Worm (Caenorhabditis elegans) whole organism, midembryonic: ENCODE measurements around the gene F16G10.13.

Experiments used
- T22C8.4 ChIP-seq: fragments of 200-800 bp; sonication (Bioruptor generic); IDR thresholded peaks from 2 replicates; pipeline ENCODE4 v1.3.6; 2022; ENCODE audit warnings: missing genetic modification characterization, missing compliant biosample characterization
- cog-1 ChIP-seq: sonication (generic microtip); optimal IDR thresholded peaks from 2 replicates; lab custom pipeline; 2016; ENCODE audit warnings: missing genetic modification characterization, missing compliant biosample characterization
- flt-1 ChIP-seq: fragments of 200-800 bp; sonication (Bioruptor generic); IDR thresholded peaks from 2 replicates; pipeline ENCODE4 v1.3.6; 2022; ENCODE audit warnings: missing genetic modification characterization, missing compliant biosample characterization
- klf-2 ChIP-seq: fragments of 200-800 bp; sonication (Bioruptor generic); conservative IDR thresholded peaks from 2 replicates; pipeline ENCODE4 v1.3.6; 2022; ENCODE audit warnings: missing genetic modification reagents, missing genetic modification characterization, missing compliant biosample characterization
- med-1 ChIP-seq: sonication (generic microtip); optimal IDR thresholded peaks from 2 replicates; lab custom pipeline; 2017; ENCODE audit warnings: missing genetic modification characterization, mild to moderate bottlenecking, missing compliant biosample characterization, antibody characterized with exemption, missing genetic modification reagents; ENCODE audit not compliant: insufficient read depth
- ref-1 ChIP-seq: fragments of 200-800 bp; sonication (Bioruptor generic); conservative IDR thresholded peaks from 2 replicates; pipeline ENCODE4 v1.3.6; 2022; ENCODE audit warnings: missing genetic modification reagents, missing genetic modification characterization, missing compliant biosample characterization
- tab-1 ChIP-seq: fragments of 200-800 bp; sonication (Bioruptor generic); IDR thresholded peaks from 2 replicates; pipeline ENCODE4 v1.3.6; 2022; ENCODE audit warnings: missing genetic modification characterization, missing compliant biosample characterization
- ztf-23 ChIP-seq: fragments of 200-800 bp; sonication (Bioruptor generic); IDR thresholded peaks from 2 replicates; pipeline ENCODE4 v1.3.6; 2022; ENCODE audit warnings: missing genetic modification reagents, missing genetic modification characterization, missing compliant biosample characterization
- ztf-29 ChIP-seq: fragments of 200-800 bp; sonication (Bioruptor generic); IDR thresholded peaks from 2 replicates; pipeline ENCODE4 v1.3.6; 2022; ENCODE audit warnings: missing genetic modification reagents, missing genetic modification characterization, missing compliant biosample characterization

Gene F16G10.13

ce11 chrII:2422427-2422826 is 26.7 kb upstream of the F16G10.13 start:
- TF ChIP-seq klf-2 = no peak
- TF ChIP-seq T22C8.4 (GFP tag; lab: Robert Waterston, UW) = no peak
- TF ChIP-seq tab-1 (GFP tag; lab: Robert Waterston, UW) = no peak
- no peak for TF ChIP-seq cog-1 (tag; lab: Kevin White, UChicago)
- TF ChIP-seq ztf-29 (GFP tag; lab: Robert Waterston, UW) = no peak
- no peak for TF ChIP-seq med-1
- no peak for TF ChIP-seq ref-1 (GFP tag; lab: Robert Waterston, UW)
- no peak for TF ChIP-seq flt-1 (GFP tag; lab: Robert Waterston, UW)
- TF ChIP-seq ztf-23 = no peak

- no peak for TF ChIP-seq klf-2
- TF ChIP-seq flt-1 (GFP tag; lab: Robert Waterston, UW) = no peak
- TF ChIP-seq ref-1 (GFP tag; lab: Robert Waterston, UW) = no peak
- TF ChIP-seq med-1 = no peak
- no peak for TF ChIP-seq cog-1 (tag; lab: Kevin White, UChicago)
Observed at ce11 chrII:2421905-2422304, 26.1 kb upstream of the F16G10.13 start, which contains the start of gene F42G2.2. F42G2.2 (plus strand) TSS chrII:2422205.

- TF ChIP-seq cog-1 (tag; lab: Kevin White, UChicago) = no peak
Observed at ce11 chrII:2421185-2421584, 25.4 kb upstream of the F16G10.13 start.

ce11 chrII:2420685-2421084 is 24.9 kb upstream of the F16G10.13 start:
- TF ChIP-seq tab-1 (GFP tag; lab: Robert Waterston, UW) (no peak), ztf-23 (no peak), med-1 (no peak), T22C8.4 (GFP tag; lab: Robert Waterston, UW) (no peak), cog-1 (tag; lab: Kevin White, UChicago) (no peak), klf-2 (no peak), ztf-29 (GFP tag; lab: Robert Waterston, UW) (no peak), ref-1 (GFP tag; lab: Robert Waterston, UW) (no peak), flt-1 (GFP tag; lab: Robert Waterston, UW) (no peak)

- TF ChIP-seq T22C8.4 (GFP tag; lab: Robert Waterston, UW) (no peak), tab-1 (GFP tag; lab: Robert Waterston, UW) (no peak), med-1 (no peak), ztf-29 (GFP tag; lab: Robert Waterston, UW) (no peak), ref-1 (GFP tag; lab: Robert Waterston, UW) (no peak), flt-1 (GFP tag; lab: Robert Waterston, UW) (no peak), ztf-23 (no peak), klf-2 (no peak), cog-1 (tag; lab: Kevin White, UChicago) (no peak)
Observed at ce11 chrII:2418836-2419235, 23.1 kb upstream of the F16G10.13 start, which contains the start of gene fbxc-20. fbxc-20 (plus strand) TSS chrII:2419136.

ce11 chrII:2417889-2418288 is 22.1 kb upstream of the F16G10.13 start, which contains the start of the genes F42G2.5 and F42G2.7:
F42G2.5 (minus strand) TSS chrII:2417989.
F42G2.7 (plus strand) TSS chrII:2418158.
- no peak for TF ChIP-seq med-1

ce11 chrII:2415439-2415838 is 19.7 kb upstream of the F16G10.13 start, which contains the start of gene fbxa-4:
fbxa-4 (minus strand) TSS chrII:2415531.
- TF ChIP-seq T22C8.4 (GFP tag; lab: Robert Waterston, UW) = no peak
- TF ChIP-seq ref-1 (GFP tag; lab: Robert Waterston, UW) = no peak

ce11 chrII:2412649-2413048 is 16.9 kb upstream of the F16G10.13 start, which contains the start of gene fbxa-182:
fbxa-182 (minus strand) TSS chrII:2412749.
- TF ChIP-seq klf-2 (no peak), cog-1 (tag; lab: Kevin White, UChicago) (no peak), flt-1 (GFP tag; lab: Robert Waterston, UW) (no peak), tab-1 (GFP tag; lab: Robert Waterston, UW) (no peak), ztf-23 (no peak), T22C8.4 (GFP tag; lab: Robert Waterston, UW) (no peak), ref-1 (GFP tag; lab: Robert Waterston, UW) (no peak), ztf-29 (GFP tag; lab: Robert Waterston, UW) (no peak), med-1 (no peak)

- no peak for TF ChIP-seq T22C8.4 (GFP tag; lab: Robert Waterston, UW)
- TF ChIP-seq flt-1 (GFP tag; lab: Robert Waterston, UW) = no peak
- no peak for TF ChIP-seq cog-1 (tag; lab: Kevin White, UChicago)
- no peak for TF ChIP-seq ztf-23
- no peak for TF ChIP-seq ref-1 (GFP tag; lab: Robert Waterston, UW)
- no peak for TF ChIP-seq klf-2
- TF ChIP-seq med-1 = no peak
- TF ChIP-seq tab-1 (GFP tag; lab: Robert Waterston, UW) = no peak
- no peak for TF ChIP-seq ztf-29 (GFP tag; lab: Robert Waterston, UW)
Observed at ce11 chrII:2411555-2411954, 15.8 kb upstream of the F16G10.13 start.

ce11 chrII:2411093-2411492 is 15.3 kb upstream of the F16G10.13 start:
- TF ChIP-seq ref-1 (GFP tag; lab: Robert Waterston, UW) (no peak), flt-1 (GFP tag; lab: Robert Waterston, UW) (no peak), T22C8.4 (GFP tag; lab: Robert Waterston, UW) (no peak), klf-2 (no peak), ztf-23 (no peak), tab-1 (GFP tag; lab: Robert Waterston, UW) (no peak), ztf-29 (GFP tag; lab: Robert Waterston, UW) (no peak), cog-1 (tag; lab: Kevin White, UChicago) (no peak), med-1 (no peak)

- no peak for TF ChIP-seq T22C8.4 (GFP tag; lab: Robert Waterston, UW)
- no peak for TF ChIP-seq klf-2
- TF ChIP-seq flt-1 (GFP tag; lab: Robert Waterston, UW) = no peak
- no peak for TF ChIP-seq ztf-29 (GFP tag; lab: Robert Waterston, UW)
- no peak for TF ChIP-seq tab-1 (GFP tag; lab: Robert Waterston, UW)
- no peak for TF ChIP-seq med-1
- TF ChIP-seq cog-1 (tag; lab: Kevin White, UChicago) = no peak
- TF ChIP-seq ref-1 (GFP tag; lab: Robert Waterston, UW) = no peak
- TF ChIP-seq ztf-23 = no peak
Observed at ce11 chrII:2403984-2404383, 8.2 kb upstream of the F16G10.13 start, which contains the start of gene F16G10.1. F16G10.1 (plus strand) TSS chrII:2404284.
